Fruit fly (Drosophila melanogaster): ENCODE results near the gene Hsc70-1.

Gene Hsc70-1

DNA sequence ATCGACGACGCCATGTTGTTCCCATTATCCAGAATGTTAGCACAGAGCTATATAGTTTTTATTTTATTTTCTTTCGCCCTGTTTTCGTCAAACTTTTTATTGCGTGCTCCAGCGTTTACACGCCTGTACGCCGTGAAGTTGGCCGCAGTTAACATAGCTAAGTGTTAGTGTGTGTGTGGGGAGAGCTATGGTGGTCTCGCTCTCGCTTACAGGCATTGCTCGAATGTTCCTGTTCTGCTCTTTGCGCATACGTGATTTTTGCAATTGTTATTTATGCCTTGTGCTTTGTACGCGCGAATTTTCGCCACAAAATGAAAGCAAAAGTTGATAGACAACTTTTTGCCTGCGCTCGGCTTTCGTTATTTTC, 30.2 kb downstream of the Hsc70-1 start (continued):
- peak; percentile 74 for TF ChIP-seq CG34422 (GFP tag; IDR thresholded peaks at IDR 0.05)
- peak; percentile 12 for TF ChIP-seq Nf-YB (GFP tag; optimal IDR thresholded peaks at IDR 0.05)
- TF ChIP-seq Dip2 (GFP tag; IDR thresholded peaks at IDR 0.05) = no peak
- TF ChIP-seq Elba2 (GFP tag; optimal IDR thresholded peaks at IDR 0.05) = no peak
- TF ChIP-seq ftz-f1 (GFP tag; optimal IDR thresholded peaks at IDR 0.05) = no peak
- no peak for TF ChIP-seq CG9609 (GFP tag; optimal IDR thresholded peaks at IDR 0.05)
- no peak for TF ChIP-seq CG8290 (GFP tag; optimal IDR thresholded peaks at IDR 0.05)
- TF ChIP-seq CG8290 (tag; optimal IDR thresholded peaks at IDR 0.05) = peak; percentile 62 to 69
- no peak for TF ChIP-seq CG18262 (tag; optimal IDR thresholded peaks at IDR 0.05)
- TF ChIP-seq Meics (GFP tag; optimal IDR thresholded peaks at IDR 0.05) = peak; percentile 18
- TF ChIP-seq CG9727 (GFP tag; optimal IDR thresholded peaks at IDR 0.05) = peak; percentile 29
- peak; percentile 76 for TF ChIP-seq CG7987 (GFP tag; optimal IDR thresholded peaks at IDR 0.05)
- no peak for TF ChIP-seq CG15696 (tag; optimal IDR thresholded peaks at IDR 0.05)
- TF ChIP-seq CG3995 (GFP tag; optimal IDR thresholded peaks at IDR 0.05) = peak; percentile 82
- TF ChIP-seq da (GFP tag; optimal IDR thresholded peaks at IDR 0.05) = no peak
- TF ChIP-seq CG4854 (GFP tag; optimal IDR thresholded peaks at IDR 0.05) = no peak
- 0 out of 2 replicates have a peak, but pooled peaks have one; percentile 28 for TF ChIP-seq CG10959 (GFP tag; IDR thresholded peaks at IDR 0.05)
- TF ChIP-seq lilli (GFP tag; optimal IDR thresholded peaks at IDR 0.05) = no peak
- TF ChIP-seq CG18599 (GFP tag; optimal IDR thresholded peaks at IDR 0.05) = peak; percentile 24
- TF ChIP-seq CG10543 (GFP tag; optimal IDR thresholded peaks at IDR 0.05) = peak; percentile 66
- peak; percentile 27; the same call in 1 of the 3 replicates for TF ChIP-seq CG11093 (GFP tag; IDR thresholded peaks at IDR 0.05)
- TF ChIP-seq Bdp1 (GFP tag; optimal IDR thresholded peaks at IDR 0.05) = peak; percentile 30
- no peak for TF ChIP-seq BtbVII (GFP tag; optimal IDR thresholded peaks at IDR 0.05)
- TF ChIP-seq fru (optimal IDR thresholded peaks at IDR 0.05) = no peak
- TF ChIP-seq Mrtf (GFP tag; IDR thresholded peaks at IDR 0.05) = no peak
- no peak for TF ChIP-seq Hr39 (optimal IDR thresholded peaks at IDR 0.05)
- no peak for TF ChIP-seq Antp (GFP tag; optimal IDR thresholded peaks at IDR 0.05)
- peak; percentile 15 for TF ChIP-seq Max (GFP tag; optimal IDR thresholded peaks at IDR 0.05)
- peak; percentile 25 for TF ChIP-seq CG13123 (GFP tag; optimal IDR thresholded peaks at IDR 0.05)
- TF ChIP-seq nerfin-1 (tag; optimal IDR thresholded peaks at IDR 0.05) = peak; percentile 64
- TF ChIP-seq CG1529 (GFP tag; optimal IDR thresholded peaks at IDR 0.05) = no peak
- TF ChIP-seq Camta (GFP tag; optimal IDR thresholded peaks at IDR 0.05) = no peak
- no peak for TF ChIP-seq gcm (GFP tag; optimal IDR thresholded peaks at IDR 0.05)
- TF ChIP-seq Fer1 (GFP tag; optimal IDR thresholded peaks at IDR 0.05) = no peak
- no peak for TF ChIP-seq bab2 (GFP tag; optimal IDR thresholded peaks at IDR 0.05)
- TF ChIP-seq trh (GFP tag; optimal IDR thresholded peaks at IDR 0.05) = no peak
- no peak for TF ChIP-seq CG9797 (GFP tag; optimal IDR thresholded peaks at IDR 0.05)
- TF ChIP-seq CG17912 (GFP tag; optimal IDR thresholded peaks at IDR 0.05) = peak; percentile 82
- TF ChIP-seq CG17328 (GFP tag; IDR thresholded peaks at IDR 0.05) = peak; percentile 32; the same call in 1 of the 2 replicates
- 0 out of 2 replicates have a peak, but pooled peaks have one; percentile 20 for TF ChIP-seq ato (GFP tag; IDR thresholded peaks at IDR 0.05; ENCODE audit: partially characterized antibody)
- peak; percentile 41 for TF ChIP-seq dm (GFP tag; optimal IDR thresholded peaks at IDR 0.05)
- peak; percentile 48 for TF ChIP-seq CG10431 (GFP tag; optimal IDR thresholded peaks at IDR 0.05)
- no peak for TF ChIP-seq sisA (GFP tag; IDR thresholded peaks at IDR 0.05)
- peak; percentile 13; the same call in 1 of the 2 replicates for TF ChIP-seq CG10366 (GFP tag; IDR thresholded peaks at IDR 0.05)
- no peak for TF ChIP-seq pb (GFP tag; optimal IDR thresholded peaks at IDR 0.05)
- TF ChIP-seq exex (tag; optimal IDR thresholded peaks at IDR 0.05) = no peak
- TF ChIP-seq gem (tag; optimal IDR thresholded peaks at IDR 0.05) = no peak
- TF ChIP-seq CG15514 (GFP tag; optimal IDR thresholded peaks at IDR 0.05) = peak; percentile 19
- TF ChIP-seq slbo (GFP tag; IDR thresholded peaks at IDR 0.05) = peak; percentile 21; the same call in 1 of the 2 replicates
- TF ChIP-seq az2 (GFP tag; optimal IDR thresholded peaks at IDR 0.05) = no peak
- no peak for TF ChIP-seq Hr78 (GFP tag; optimal IDR thresholded peaks at IDR 0.05)
- no peak for TF ChIP-seq CG10565 (GFP tag; optimal IDR thresholded peaks at IDR 0.05)
- no peak for TF ChIP-seq ttk (GFP tag; IDR thresholded peaks at IDR 0.05)

Measured in whole organism, embryonic.